Fruit fly (Drosophila melanogaster): Measurements from ENCODE around the gene her.

The her gene

DNA sequence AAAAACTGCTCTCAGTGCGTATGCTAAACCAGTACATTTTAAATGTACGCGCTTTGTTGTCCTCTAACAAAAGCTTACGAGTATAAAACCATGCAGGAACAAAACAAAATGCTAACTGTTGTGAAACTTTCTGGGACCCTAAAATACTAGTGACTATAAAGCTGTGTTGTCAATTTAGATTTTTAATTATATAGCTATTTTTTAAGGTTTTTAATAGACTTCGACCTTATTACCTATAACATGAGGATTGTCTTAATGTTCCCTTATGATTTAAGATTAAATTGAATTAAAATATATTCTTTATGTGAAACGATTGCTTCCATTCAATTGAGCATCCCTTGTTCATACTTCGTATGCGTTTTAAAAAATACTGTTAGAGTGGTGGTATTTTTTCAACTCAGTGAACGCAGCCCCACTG is 20.3 kb upstream of the her start (continued):
- TF ChIP-seq CG11902 (GFP tag; optimal IDR thresholded peaks at IDR 0.05) (no peak), Smox (GFP tag; optimal IDR thresholded peaks at IDR 0.05) (no peak), CG11294 (GFP tag; IDR thresholded peaks at IDR 0.05) (peak; percentile 22; the same call in 1 of the 2 replicates), esn (GFP tag; optimal IDR thresholded peaks at IDR 0.05) (peak; percentile 73), CG4318 (GFP tag; optimal IDR thresholded peaks at IDR 0.05) (no peak), CG9139 (GFP tag; optimal IDR thresholded peaks at IDR 0.05) (no peak), salr (GFP tag; optimal IDR thresholded peaks at IDR 0.05) (no peak), Sox102F (GFP tag; optimal IDR thresholded peaks at IDR 0.05) (peak; percentile 12), CG3032 (tag; optimal IDR thresholded peaks at IDR 0.05) (peak; percentile 49), Hr38 (GFP tag; optimal IDR thresholded peaks at IDR 0.05) (no peak), Hr39 (GFP tag; optimal IDR thresholded peaks at IDR 0.05) (peak; percentile 51), CG6276 (GFP tag; optimal IDR thresholded peaks at IDR 0.05) (no peak), fd85E (GFP tag; optimal IDR thresholded peaks at IDR 0.05) (no peak), fkh (GFP tag; optimal IDR thresholded peaks at IDR 0.05) (no peak), acj6 (GFP tag; optimal IDR thresholded peaks at IDR 0.05) (no peak), topi (GFP tag; optimal IDR thresholded peaks at IDR 0.05) (peak; percentile 67), CG8632 (GFP tag; optimal IDR thresholded peaks at IDR 0.05) (peak; percentile 24), spab (GFP tag; optimal IDR thresholded peaks at IDR 0.05) (no peak), Ets21C (GFP tag; optimal IDR thresholded peaks at IDR 0.05) (peak; percentile 28), CG6808 (GFP tag; optimal IDR thresholded peaks at IDR 0.05) (no peak), CG16779 (tag; optimal IDR thresholded peaks at IDR 0.05) (no peak), CG15336 (GFP tag; IDR thresholded peaks at IDR 0.05) (peak; percentile 38; the same call in 1 of the 2 replicates), pdm3 (GFP tag; optimal IDR thresholded peaks at IDR 0.05) (peak; percentile 55), CG6854 (GFP tag; optimal IDR thresholded peaks at IDR 0.05) (no peak), CG10669 (GFP tag; optimal IDR thresholded peaks at IDR 0.05) (no peak), Sox15 (GFP tag; optimal IDR thresholded peaks at IDR 0.05) (peak; percentile 17), OdsH (GFP tag; optimal IDR thresholded peaks at IDR 0.05) (no peak), achi (GFP tag; optimal IDR thresholded peaks at IDR 0.05) (peak; percentile 23), Blimp-1 (GFP tag; optimal IDR thresholded peaks at IDR 0.05) (no peak), Hr4 (GFP tag; optimal IDR thresholded peaks at IDR 0.05) (peak; percentile 57), net (GFP tag; optimal IDR thresholded peaks at IDR 0.05) (no peak), vri (GFP tag; optimal IDR thresholded peaks at IDR 0.05) (no peak), Gug (GFP tag; IDR thresholded peaks at IDR 0.05) (no peak), dsx (GFP tag; optimal IDR thresholded peaks at IDR 0.05; ENCODE audit: poor library complexity, severe bottlenecking) (peak; percentile 61), CG6792 (GFP tag; optimal IDR thresholded peaks at IDR 0.05) (peak; percentile 30), Met (GFP tag; optimal IDR thresholded peaks at IDR 0.05) (peak; percentile 66), svp (GFP tag) (peak; percentile 88), CG32006 (GFP tag; optimal IDR thresholded peaks at IDR 0.05) (no peak), cyc (GFP tag; optimal IDR thresholded peaks at IDR 0.05) (peak; percentile 55), Ets96B (tag; optimal IDR thresholded peaks at IDR 0.05) (peak; percentile 48)

DNA sequence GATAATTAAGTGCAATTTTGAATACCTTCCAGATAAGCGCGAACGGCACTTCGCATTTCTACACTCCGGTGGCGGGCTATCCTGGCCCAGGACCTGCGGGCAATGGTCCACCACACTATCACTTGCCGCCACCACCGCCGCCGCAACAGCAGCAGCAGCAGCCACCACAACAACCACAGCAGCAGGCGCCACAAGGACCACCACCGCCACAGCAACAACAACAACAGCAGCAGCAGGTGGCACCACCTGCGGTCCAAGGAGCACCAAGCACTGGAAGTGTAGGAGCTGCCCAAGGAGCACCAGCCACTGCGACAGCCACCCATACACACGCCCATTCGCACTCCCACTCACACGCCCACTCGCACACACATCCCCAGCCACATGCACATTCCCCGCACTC is 19.5 kb upstream of the her start:
- TF ChIP-seq salr (GFP tag; optimal IDR thresholded peaks at IDR 0.05) = no peak
- TF ChIP-seq net (GFP tag; optimal IDR thresholded peaks at IDR 0.05) = no peak
- TF ChIP-seq Sox102F (GFP tag; optimal IDR thresholded peaks at IDR 0.05) = no peak
- TF ChIP-seq Lpt (GFP tag; optimal IDR thresholded peaks at IDR 0.05) = no peak
- no peak for TF ChIP-seq esn (GFP tag; optimal IDR thresholded peaks at IDR 0.05)
- no peak for TF ChIP-seq CG11294 (GFP tag; IDR thresholded peaks at IDR 0.05)
- no peak for TF ChIP-seq CG31627 (GFP tag; optimal IDR thresholded peaks at IDR 0.05)
- no peak for TF ChIP-seq CG6792 (GFP tag; optimal IDR thresholded peaks at IDR 0.05)
